Fruit fly (Drosophila melanogaster): ENCODE data around the gene w-cup.

The w-cup gene

DNA sequence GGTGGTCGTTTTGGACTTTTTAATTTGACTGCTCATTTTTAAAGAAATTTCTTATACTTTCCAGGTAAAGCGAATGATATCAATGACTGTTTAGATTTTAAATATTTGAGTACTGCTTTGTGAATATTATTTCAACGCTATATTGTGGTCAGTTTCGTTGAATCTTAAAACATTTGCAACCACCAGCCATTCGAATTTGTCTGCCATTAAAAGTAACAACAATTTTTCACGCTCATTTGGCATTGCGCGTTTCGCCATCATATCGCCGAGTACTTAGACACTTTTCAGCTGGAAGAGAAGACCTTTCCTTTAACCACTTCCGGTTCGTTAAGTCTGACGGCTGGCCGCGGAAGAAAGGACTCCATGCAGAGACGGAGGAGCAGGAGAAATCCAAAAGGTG lies 4.0 kb upstream of the w-cup start, which contains the start of gene CG34161:
Gene CG34161, minus strand, starts transcription at position 101 of the 400 bp plus-strand sequence.
- TF ChIP-seq Ets21C (GFP tag; optimal IDR thresholded peaks at IDR 0.05): no peak
- no peak for TF ChIP-seq achi (GFP tag; optimal IDR thresholded peaks at IDR 0.05)
- TF ChIP-seq CG3032 (tag; optimal IDR thresholded peaks at IDR 0.05): no peak
- no peak for TF ChIP-seq CG11902 (GFP tag; optimal IDR thresholded peaks at IDR 0.05)
- TF ChIP-seq OdsH (GFP tag; optimal IDR thresholded peaks at IDR 0.05): no peak
- no peak for TF ChIP-seq Lpt (GFP tag; optimal IDR thresholded peaks at IDR 0.05)
- TF ChIP-seq eg (GFP tag; IDR thresholded peaks at IDR 0.05): no peak
- no peak for TF ChIP-seq svp (GFP tag)
- no peak for TF ChIP-seq topi (GFP tag; optimal IDR thresholded peaks at IDR 0.05)
- no peak for TF ChIP-seq CG3919 (GFP tag; optimal IDR thresholded peaks at IDR 0.05)
- no peak for TF ChIP-seq CG31627 (GFP tag; optimal IDR thresholded peaks at IDR 0.05)
- TF ChIP-seq CG8319 (GFP tag; optimal IDR thresholded peaks at IDR 0.05): no peak

- TF ChIP-seq CG11902 (GFP tag; optimal IDR thresholded peaks at IDR 0.05) (no peak), Blimp-1 (GFP tag; optimal IDR thresholded peaks at IDR 0.05) (no peak), vri (GFP tag; optimal IDR thresholded peaks at IDR 0.05) (no peak)
Measured at dm6 chr2L:10579453-10579852, 1.9 kb upstream of the w-cup start, which contains the start of gene CG34160. TSS of gene CG34160 (plus strand) at chr2L:10579753.

dm6 chr2L:10566955-10567354 lies 10.6 kb downstream of the w-cup start, which contains the start of gene CG6138:
TSS of gene CG6138 (plus strand) at chr2L:10567255.
- TF ChIP-seq CG3032 (tag; optimal IDR thresholded peaks at IDR 0.05) (no peak), svp (GFP tag) (no peak), Hr4 (GFP tag; optimal IDR thresholded peaks at IDR 0.05) (no peak), CG11762 (GFP tag; optimal IDR thresholded peaks at IDR 0.05; ENCODE audit: insufficient read depth) (no peak), Sox14 (GFP tag; optimal IDR thresholded peaks at IDR 0.05) (no peak)

DNA sequence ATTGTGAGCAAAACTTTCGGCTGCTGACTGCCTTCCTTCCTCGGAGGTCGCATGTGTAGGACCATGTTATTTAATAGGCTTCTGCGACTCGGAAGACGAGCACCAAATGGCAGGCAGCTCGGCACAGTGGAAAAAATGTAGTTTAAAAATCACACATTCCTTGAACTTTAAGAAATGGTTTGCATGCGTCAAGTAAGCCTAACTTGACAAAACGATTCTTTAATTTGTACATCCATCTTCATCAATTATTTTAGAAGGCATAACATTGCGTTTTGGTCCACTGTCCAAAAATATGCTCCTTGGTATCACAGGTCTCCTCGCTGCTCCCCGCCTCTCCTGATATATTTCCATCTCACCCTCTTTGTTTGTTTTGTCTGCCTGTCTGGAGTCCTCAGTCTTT lies 11.9 kb downstream of the w-cup start:
- TF ChIP-seq net (GFP tag; optimal IDR thresholded peaks at IDR 0.05): peak; percentile 15
- TF ChIP-seq CG11902 (GFP tag; optimal IDR thresholded peaks at IDR 0.05): no peak
- TF ChIP-seq esn (GFP tag; optimal IDR thresholded peaks at IDR 0.05): no peak
- peak in 1 of 2 experiments; percentile 60 for TF ChIP-seq ss (GFP tag; optimal IDR thresholded peaks at IDR 0.05)
- TF ChIP-seq CG11294 (GFP tag; IDR thresholded peaks at IDR 0.05): no peak
- TF ChIP-seq fd59A (GFP tag; optimal IDR thresholded peaks at IDR 0.05): peak; percentile 37
- TF ChIP-seq Smox (GFP tag; optimal IDR thresholded peaks at IDR 0.05): peak; percentile 12
- no peak for TF ChIP-seq eg (GFP tag; IDR thresholded peaks at IDR 0.05)
- TF ChIP-seq CG3032 (tag; optimal IDR thresholded peaks at IDR 0.05): no peak
- no peak for TF ChIP-seq Hr38 (GFP tag; optimal IDR thresholded peaks at IDR 0.05)
- peak; percentile 41 for TF ChIP-seq CG10669 (GFP tag; optimal IDR thresholded peaks at IDR 0.05)
- TF ChIP-seq dsx (GFP tag; optimal IDR thresholded peaks at IDR 0.05; ENCODE audit: poor library complexity, severe bottlenecking): peak; percentile 15
- TF ChIP-seq spab (GFP tag; optimal IDR thresholded peaks at IDR 0.05): peak; percentile 36
- TF ChIP-seq cyc (GFP tag; optimal IDR thresholded peaks at IDR 0.05): no peak
- no peak for TF ChIP-seq CG31627 (GFP tag; optimal IDR thresholded peaks at IDR 0.05)
- peak; percentile 34 for TF ChIP-seq Hr39 (GFP tag; optimal IDR thresholded peaks at IDR 0.05)
- peak; percentile 3 for TF ChIP-seq CG7368 (GFP tag; optimal IDR thresholded peaks at IDR 0.05)
- TF ChIP-seq dac (GFP tag; optimal IDR thresholded peaks at IDR 0.05): no peak
- no peak for TF ChIP-seq salr (GFP tag; optimal IDR thresholded peaks at IDR 0.05)
- TF ChIP-seq CG10631 (GFP tag; optimal IDR thresholded peaks at IDR 0.05): no peak
- peak; percentile 39 for TF ChIP-seq Met (GFP tag; optimal IDR thresholded peaks at IDR 0.05)
- peak; percentile 47 for TF ChIP-seq CG3919 (GFP tag; optimal IDR thresholded peaks at IDR 0.05)
- TF ChIP-seq topi (GFP tag; optimal IDR thresholded peaks at IDR 0.05): peak; percentile 13
- peak; percentile 27 for TF ChIP-seq pdm3 (GFP tag; optimal IDR thresholded peaks at IDR 0.05)
- TF ChIP-seq CG1621 (tag; optimal IDR thresholded peaks at IDR 0.05): peak; percentile 55
- TF ChIP-seq CG6276 (GFP tag; optimal IDR thresholded peaks at IDR 0.05): no peak
- TF ChIP-seq svp (GFP tag): peak; percentile 64
- TF ChIP-seq CG6792 (GFP tag; optimal IDR thresholded peaks at IDR 0.05): peak; percentile 45
- TF ChIP-seq CG8119 (GFP tag; IDR thresholded peaks at IDR 0.05): no peak
- TF ChIP-seq CG6808 (GFP tag; optimal IDR thresholded peaks at IDR 0.05): peak; percentile 20
- TF ChIP-seq Sox15 (GFP tag; optimal IDR thresholded peaks at IDR 0.05): no peak
- TF ChIP-seq CG8319 (GFP tag; optimal IDR thresholded peaks at IDR 0.05): no peak
- no peak for TF ChIP-seq Eip93F (GFP tag; optimal IDR thresholded peaks at IDR 0.05)
- TF ChIP-seq CG16779 (tag; optimal IDR thresholded peaks at IDR 0.05): no peak
- TF ChIP-seq CG6163 (GFP tag; IDR thresholded peaks at IDR 0.05): peak; percentile 61
- peak; percentile 5 for TF ChIP-seq achi (GFP tag; optimal IDR thresholded peaks at IDR 0.05)
- TF ChIP-seq Ets96B (tag; optimal IDR thresholded peaks at IDR 0.05): peak; percentile 40

Measured in whole organism, prepupa.